Fruit fly (Drosophila melanogaster) whole organism, embryonic: Measurements from ENCODE around the gene mRpL12.

Experiments
- Atf-2 ChIP-seq: fragments of 200-800 bp; sonication (Bioruptor generic); optimal IDR thresholded peaks from 2 replicates; lab custom pipeline; 2016; ENCODE audit warnings: missing biosample characterization, missing genetic modification characterization
- B-H2 ChIP-seq: fragments of 200-800 bp; sonication (Bioruptor generic); optimal IDR thresholded peaks from 2 replicates; lab custom pipeline; 2018; ENCODE audit warnings: missing biosample characterization, mild to moderate bottlenecking, missing genetic modification characterization
- BtbVII ChIP-seq: fragments of 200-800 bp; sonication (Bioruptor generic); optimal IDR thresholded peaks from 3 replicates; lab custom pipeline; 2017; ENCODE audit warnings: missing biosample characterization, mild to moderate bottlenecking, missing genetic modification characterization
- CG10321 ChIP-seq: fragments of 200-800 bp; sonication (Bioruptor generic); IDR thresholded peaks from 2 replicates; pipeline ENCODE4 v1.3.6; 2022; ENCODE audit warnings: missing biosample characterization, missing genetic modification characterization
- CG10366 ChIP-seq: fragments of 200-800 bp; sonication (Bioruptor generic); IDR thresholded peaks from 2 replicates; pipeline ENCODE4 v1.3.6; 2022; ENCODE audit warnings: missing biosample characterization, missing genetic modification characterization
- CG10462 ChIP-seq: fragments of 200-800 bp; sonication (Bioruptor generic); optimal IDR thresholded peaks from 2 replicates; lab custom pipeline; 2016; ENCODE audit warnings: missing biosample characterization, missing genetic modification characterization
- CG10654 ChIP-seq: fragments of 200-800 bp; sonication (Bioruptor generic); optimal IDR thresholded peaks from 2 replicates; lab custom pipeline; 2016; ENCODE audit warnings: missing biosample characterization, missing genetic modification characterization
- CG11723 ChIP-seq: fragments of 200-800 bp; sonication (Bioruptor generic); optimal IDR thresholded peaks from 2 replicates; lab custom pipeline; 2017; ENCODE audit warnings: missing biosample characterization, mild to moderate bottlenecking, missing genetic modification characterization
- CG1233 ChIP-seq: fragments of 200-800 bp; sonication (Bioruptor generic); optimal IDR thresholded peaks from 4 replicates; lab custom pipeline; 2018; ENCODE audit warnings: missing biosample characterization, mild to moderate bottlenecking, missing genetic modification characterization
- CG12391 ChIP-seq: fragments of 200-800 bp; sonication (Bioruptor generic); optimal IDR thresholded peaks from 3 replicates; lab custom pipeline; 2018; ENCODE audit warnings: missing biosample characterization, mild to moderate bottlenecking, missing genetic modification characterization, moderate library complexity
- CG13775 ChIP-seq: fragments of 200-800 bp; sonication (Bioruptor generic); optimal IDR thresholded peaks from 3 replicates; lab custom pipeline; 2017; ENCODE audit warnings: missing biosample characterization, mild to moderate bottlenecking, missing genetic modification characterization
- CG14965 ChIP-seq: fragments of 200-800 bp; sonication (Bioruptor generic); optimal IDR thresholded peaks from 2 replicates; lab custom pipeline; 2016; ENCODE audit warnings: missing biosample characterization, missing genetic modification characterization, borderline replicate concordance
- CG2202 ChIP-seq: fragments of 200-800 bp; sonication (Bioruptor generic); optimal IDR thresholded peaks from 2 replicates; lab custom pipeline; 2018; ENCODE audit warnings: missing biosample characterization, mild to moderate bottlenecking, missing genetic modification characterization
- CG33557 ChIP-seq: fragments of 200-800 bp; sonication (Bioruptor generic); optimal IDR thresholded peaks from 2 replicates; lab custom pipeline; 2019; ENCODE audit warnings: missing biosample characterization, mild to moderate bottlenecking, missing genetic modification characterization, moderate library complexity
- CG42726 ChIP-seq: fragments of 200-800 bp; sonication (Bioruptor generic); IDR thresholded peaks from 2 replicates; pipeline ENCODE4 v1.3.6; 2022; ENCODE audit warnings: missing biosample characterization, missing genetic modification characterization; ENCODE audit not compliant: partially characterized antibody
- CG7963 ChIP-seq: fragments of 200-800 bp; sonication (Bioruptor generic); IDR thresholded peaks from 3 replicates; pipeline ENCODE4 v1.3.6; 2022; ENCODE audit warnings: missing biosample characterization, missing genetic modification characterization; ENCODE audit not compliant: partially characterized antibody
- CG8388 ChIP-seq: fragments of 200-800 bp; sonication (Bioruptor generic); optimal IDR thresholded peaks from 2 replicates; lab custom pipeline; 2019; ENCODE audit warnings: missing biosample characterization, mild to moderate bottlenecking, missing genetic modification characterization, moderate library complexity
- Chrac-16 ChIP-seq: fragments of 200-800 bp; sonication (Bioruptor generic); optimal IDR thresholded peaks from 3 replicates; lab custom pipeline; 2016; ENCODE audit warnings: missing biosample characterization, missing genetic modification characterization
- D19B ChIP-seq: fragments of 200-800 bp; sonication (Bioruptor generic); optimal IDR thresholded peaks from 2 replicates; lab custom pipeline; 2017; ENCODE audit warnings: missing biosample characterization, mild to moderate bottlenecking, missing genetic modification characterization
- Dbx ChIP-seq: fragments of 200-800 bp; sonication (Bioruptor generic); IDR thresholded peaks from 3 replicates; pipeline ENCODE4 v1.3.6; 2022; ENCODE audit warnings: missing biosample characterization, missing genetic modification characterization
- Dll ChIP-seq: fragments of 200-800 bp; sonication (Bioruptor generic); IDR thresholded peaks from 4 replicates; pipeline ENCODE4 v1.3.6; 2022; ENCODE audit warnings: missing biosample characterization, missing genetic modification characterization; ENCODE audit not compliant: partially characterized antibody
- ERR ChIP-seq: fragments of 200-800 bp; sonication (Bioruptor generic); optimal IDR thresholded peaks from 2 replicates; lab custom pipeline; 2016; ENCODE audit warnings: missing biosample characterization, missing genetic modification characterization
- HmgZ ChIP-seq: fragments of 200-800 bp; sonication (Bioruptor generic); optimal IDR thresholded peaks from 2 replicates; lab custom pipeline; 2018; ENCODE audit warnings: missing biosample characterization, mild to moderate bottlenecking, missing genetic modification characterization
- Hr39 ChIP-seq: fragments of >200 bp; optimal IDR thresholded peaks from 2 replicates; lab custom pipeline; 2017
- MESR4 ChIP-seq: fragments of 200-800 bp; sonication (Bioruptor generic); optimal IDR thresholded peaks from 2 replicates; lab custom pipeline; 2018; ENCODE audit warnings: missing biosample characterization, mild to moderate bottlenecking, missing genetic modification characterization, moderate library complexity
- NC2α ChIP-seq: fragments of 200-800 bp; sonication (Bioruptor generic); optimal IDR thresholded peaks from 2 replicates; lab custom pipeline; 2016; ENCODE audit warnings: missing biosample characterization, missing genetic modification characterization
- Pdp1 ChIP-seq, 2 experiments: fragments of 200-800 bp; sonication (Bioruptor generic); optimal IDR thresholded peaks; 3 replicates each; lab custom pipeline; 2016; ENCODE audit warnings: missing biosample characterization in 2 of 2, missing genetic modification characterization in 2 of 2, mild to moderate bottlenecking in 1 of 2, moderate library complexity in 1 of 2
- Taf1 ChIP-seq: fragments of 200-800 bp; sonication (Bioruptor generic); IDR thresholded peaks from 2 replicates; pipeline ENCODE4 v1.3.6; 2022; ENCODE audit warnings: missing biosample characterization, missing genetic modification characterization
- Trl ChIP-seq, 3 experiments: fragments of >200 bp in 2 of 3; fragments of 200-800 bp in 1 of 3; sonication (Bioruptor generic) in 1 of 3; optimal IDR thresholded peaks; 2 replicates in 1 of 3; 3 replicates in 2 of 3; lab custom pipeline; 2016 to 2017; ENCODE audit warnings: missing biosample characterization in 1 of 3, missing genetic modification characterization in 1 of 3
- Xrp1 ChIP-seq: fragments of 200-800 bp; sonication (Bioruptor generic); IDR thresholded peaks from 2 replicates; pipeline ENCODE4 v1.3.6; 2022; ENCODE audit warnings: missing biosample characterization, missing genetic modification characterization
- crp ChIP-seq, 2 experiments: fragments of 200-800 bp; sonication (Bioruptor generic); optimal IDR thresholded peaks; 2 replicates in 1 of 2; 3 replicates in 1 of 2; lab custom pipeline; 2017; ENCODE audit warnings: missing biosample characterization in 2 of 2, missing genetic modification characterization in 2 of 2, mild to moderate bottlenecking in 1 of 2, moderate library complexity in 1 of 2
- dimm ChIP-seq: fragments of 200-800 bp; sonication (Bioruptor generic); IDR thresholded peaks from 2 replicates; pipeline ENCODE4 v1.3.6; 2022; ENCODE audit warnings: missing biosample characterization, missing genetic modification characterization
- eyg ChIP-seq: fragments of 200-800 bp; sonication (Bioruptor generic); optimal IDR thresholded peaks from 3 replicates; lab custom pipeline; 2016; ENCODE audit warnings: missing biosample characterization, missing genetic modification characterization
- fd3F ChIP-seq: fragments of 200-800 bp; sonication (Bioruptor generic); optimal IDR thresholded peaks from 2 replicates; lab custom pipeline; 2018; ENCODE audit warnings: missing biosample characterization, mild to moderate bottlenecking, missing genetic modification characterization, moderate library complexity
- fu2 ChIP-seq: fragments of 200-800 bp; sonication (Bioruptor generic); optimal IDR thresholded peaks from 2 replicates; lab custom pipeline; 2016; ENCODE audit warnings: missing biosample characterization, missing genetic modification characterization
- gce ChIP-seq: fragments of 200-800 bp; sonication (Bioruptor generic); IDR thresholded peaks from 3 replicates; pipeline ENCODE4 v1.3.6; 2022; ENCODE audit warnings: missing biosample characterization, missing genetic modification characterization
- gfzf ChIP-seq: fragments of 200-800 bp; sonication (Bioruptor generic); optimal IDR thresholded peaks from 2 replicates; lab custom pipeline; 2016; ENCODE audit warnings: missing biosample characterization, mild to moderate bottlenecking, missing genetic modification characterization, moderate library complexity
- lab ChIP-seq: fragments of 200-800 bp; sonication (Bioruptor generic); optimal IDR thresholded peaks from 3 replicates; lab custom pipeline; 2017; ENCODE audit warnings: missing biosample characterization, missing genetic modification characterization, mild to moderate bottlenecking, moderate library complexity, missing genetic modification reagents
- lov ChIP-seq, 2 experiments: fragments of 200-800 bp in 1 of 2; fragments of >200 bp in 1 of 2; sonication (Bioruptor generic) in 1 of 2; IDR thresholded peaks in 1 of 2; optimal IDR thresholded peaks in 1 of 2; 2 replicates in 1 of 2; 3 replicates in 1 of 2; pipeline versions ENCODE4 v1.3.6 to Lab custom; 2017 to 2022; ENCODE audit warnings: missing biosample characterization in 1 of 2, missing genetic modification characterization in 1 of 2
- nmo ChIP-seq: fragments of 200-800 bp; sonication (Bioruptor generic); optimal IDR thresholded peaks from 2 replicates; lab custom pipeline; 2018; ENCODE audit warnings: missing biosample characterization, mild to moderate bottlenecking, missing genetic modification characterization, moderate library complexity
- pan ChIP-seq, 4 experiments: fragments of >200 bp in 3 of 4; fragments of 200-800 bp in 1 of 4; sonication (Bioruptor generic) in 1 of 4; optimal IDR thresholded peaks in 3 of 4; IDR thresholded peaks in 1 of 4; 2 replicates each; pipeline versions ENCODE4 v1.3.6 to Lab custom; 2017 to 2022; ENCODE audit warnings: missing biosample characterization in 2 of 4, missing genetic modification characterization in 2 of 4, mixed read lengths in 1 of 4
- pum ChIP-seq: fragments of 200-800 bp; sonication (Bioruptor generic); optimal IDR thresholded peaks from 2 replicates; lab custom pipeline; 2016; ENCODE audit warnings: missing biosample characterization, missing genetic modification characterization
- pzg ChIP-seq: fragments of 200-800 bp; sonication (Bioruptor generic); optimal IDR thresholded peaks from 3 replicates; lab custom pipeline; 2018; ENCODE audit warnings: missing biosample characterization, mild to moderate bottlenecking, missing genetic modification characterization, moderate library complexity
- sd ChIP-seq: fragments of 200-800 bp; sonication (Bioruptor generic); optimal IDR thresholded peaks from 3 replicates; lab custom pipeline; 2018; ENCODE audit warnings: missing biosample characterization, mild to moderate bottlenecking, missing genetic modification characterization, moderate library complexity
- seq ChIP-seq: fragments of 200-800 bp; sonication (Bioruptor generic); IDR thresholded peaks from 2 replicates; pipeline ENCODE4 v1.3.6; 2022; ENCODE audit warnings: missing biosample characterization, missing genetic modification characterization
- sim ChIP-seq: fragments of 200-800 bp; sonication (Bioruptor generic); IDR thresholded peaks from 2 replicates; pipeline ENCODE4 v1.3.6; 2022; ENCODE audit warnings: missing biosample characterization, missing genetic modification characterization
- slbo ChIP-seq: fragments of 200-800 bp; sonication (Bioruptor generic); IDR thresholded peaks from 2 replicates; pipeline ENCODE4 v1.3.6; 2022; ENCODE audit warnings: missing biosample characterization, missing genetic modification characterization
- slp2 ChIP-seq: fragments of 200-800 bp; sonication (Bioruptor generic); optimal IDR thresholded peaks from 2 replicates; lab custom pipeline; 2016; ENCODE audit warnings: missing biosample characterization, missing genetic modification characterization

The mRpL12 gene

dm6 chr3L:8997686-8998239 is 41.2 kb downstream of the mRpL12 start, which contains the start of the genes smg and CG5087 (continued):
- TF ChIP-seq D19B (GFP tag; lab: Kevin White, UChicago), result no peak
- peak; percentile 100 for TF ChIP-seq pzg (GFP tag; lab: Kevin White, UChicago)
- no peak for TF ChIP-seq Trl (optimal IDR thresholded peaks at IDR 0.05; lab: Kevin White, UChicago)
- peak; percentile 32 for TF ChIP-seq Trl (GFP tag; optimal IDR thresholded peaks at IDR 0.05; lab: Kevin White, UChicago)
- TF ChIP-seq Hr39, result no peak
- TF ChIP-seq lab, result no peak
- TF ChIP-seq slbo (GFP tag; lab: Robert Waterston, UW), result peak; percentile 81
- TF ChIP-seq Chrac-16 (GFP tag; lab: Kevin White, UChicago), result peak; percentile 7
- TF ChIP-seq slp2 (GFP tag; lab: Kevin White, UChicago), result no peak
- peak; percentile 71 for TF ChIP-seq nmo (GFP tag; lab: Kevin White, UChicago)
- no peak for TF ChIP-seq lov (optimal IDR thresholded peaks at IDR 0.05; lab: Kevin White, UChicago)
- no peak for TF ChIP-seq lov (GFP tag; IDR thresholded peaks at IDR 0.05; lab: Robert Waterston, UW)
- TF ChIP-seq CG10462, result no peak
- TF ChIP-seq pan (optimal IDR thresholded peaks at IDR 0.05; lab: Kevin White, UChicago), result no peak
- peak in 1 of 2 experiments; percentile 33 for TF ChIP-seq pan (GFP tag; optimal IDR thresholded peaks at IDR 0.05 in 1 of 2, IDR thresholded peaks at IDR 0.05 in 1 of 2)
- no peak for TF ChIP-seq seq
- TF ChIP-seq CG42726 (GFP tag; lab: Robert Waterston, UW), result peak; percentile 85; the same call in 1 of the 2 replicates
- TF ChIP-seq Dbx (GFP tag; lab: Robert Waterston, UW), result peak; percentile 69
- TF ChIP-seq eyg, result peak; percentile 17
- TF ChIP-seq CG14965 (GFP tag; lab: Kevin White, UChicago), result no peak
- peak; percentile 100 for TF ChIP-seq gfzf
- no peak for TF ChIP-seq dimm (GFP tag; lab: Robert Waterston, UW)
- peak; percentile 1 for TF ChIP-seq CG33557 (GFP tag; lab: Kevin White, UChicago)
- TF ChIP-seq crp (GFP tag; optimal IDR thresholded peaks at IDR 0.05; lab: Kevin White, UChicago), result peak in 1 of 2 experiments; percentile 1
- TF ChIP-seq sd (tag; lab: Kevin White, UChicago), result peak; percentile 87
- peak; percentile 92 for TF ChIP-seq HmgZ (tag; lab: Kevin White, UChicago)
- TF ChIP-seq NC2α (GFP tag; lab: Kevin White, UChicago), result no peak
- peak; percentile 91 for TF ChIP-seq MESR4 (GFP tag; lab: Kevin White, UChicago)
- TF ChIP-seq CG8388, result no peak
- TF ChIP-seq Pdp1 (GFP tag; optimal IDR thresholded peaks at IDR 0.05; lab: Kevin White, UChicago), result peak in 1 of 2 experiments; percentile 67
- TF ChIP-seq pum (GFP tag; lab: Kevin White, UChicago), result peak; percentile 2
- peak; percentile 18 for TF ChIP-seq Atf-2 (GFP tag; lab: Kevin White, UChicago)
- TF ChIP-seq gce (GFP tag; lab: Robert Waterston, UW), result no peak; the same call in 2 of the 3 replicates
- TF ChIP-seq CG11723 (GFP tag; lab: Kevin White, UChicago), result no peak
- TF ChIP-seq CG2202, result no peak
- TF ChIP-seq fu2 (GFP tag; lab: Kevin White, UChicago), result peak; percentile 47
- peak; percentile 56 for TF ChIP-seq CG12391 (tag; lab: Kevin White, UChicago)
- no peak for TF ChIP-seq CG13775 (GFP tag; lab: Kevin White, UChicago)
- TF ChIP-seq Xrp1 (GFP tag; lab: Robert Waterston, UW), result no peak
- peak; percentile 64 for TF ChIP-seq B-H2 (GFP tag; lab: Kevin White, UChicago)
- no peak for TF ChIP-seq CG10321 (GFP tag; lab: Robert Waterston, UW)
- peak; percentile 51 for TF ChIP-seq ERR (GFP tag; lab: Kevin White, UChicago)
- TF ChIP-seq BtbVII (GFP tag; lab: Kevin White, UChicago), result peak; percentile 14
- TF ChIP-seq CG10654, result peak; percentile 16
- TF ChIP-seq Taf1 (GFP tag; lab: Robert Waterston, UW), result no peak
- peak; percentile 73 for TF ChIP-seq Dll (GFP tag; lab: Robert Waterston, UW)
- no peak for TF ChIP-seq CG10366 (GFP tag; lab: Robert Waterston, UW)
- TF ChIP-seq CG7963 (GFP tag; lab: Robert Waterston, UW), result peak; percentile 42; the same call in 2 of the 3 replicates
- TF ChIP-seq CG1233 (GFP tag; lab: Kevin White, UChicago), result no peak
- no peak for TF ChIP-seq fd3F (GFP tag; lab: Kevin White, UChicago)
- no peak for TF ChIP-seq sim (GFP tag; lab: Robert Waterston, UW)
